Worm (Caenorhabditis elegans) whole organism, mixed stage, embryonic: ENCODE results near the gene C05C12.1.
"Not testable (repeated sequence)": the region's sequence is repeated elsewhere in the genome, so short reads cannot be mapped to it uniquely, and the experiment has no call there.

Experiments
- M03D4.4 ChIP-seq: sonication (generic microtip); optimal IDR thresholded peaks from 2 replicates; lab custom pipeline; 2017; ENCODE audit warnings: mild to moderate bottlenecking, missing genetic modification characterization, missing compliant biosample characterization
- bed-3 ChIP-seq: fragments of 200-800 bp; sonication (Bioruptor generic); optimal IDR thresholded peaks from 3 replicates; lab custom pipeline; 2018; ENCODE audit warnings: mild to moderate bottlenecking, missing genetic modification characterization, moderate library complexity, missing compliant biosample characterization
- ceh-39 ChIP-seq: fragments of 150-350 bp; optimal IDR thresholded peaks from 2 replicates; lab custom pipeline; 2014; ENCODE audit warnings: missing biosample characterization, missing genetic modification characterization
- ceh-43 ChIP-seq: fragments of 200-800 bp; sonication (Bioruptor generic); optimal IDR thresholded peaks from 2 replicates; lab custom pipeline; 2018; ENCODE audit warnings: mild to moderate bottlenecking, missing genetic modification characterization, moderate library complexity, missing compliant biosample characterization
- ceh-83 ChIP-seq: fragments of 200-800 bp; sonication (Bioruptor generic); optimal IDR thresholded peaks from 2 replicates; lab custom pipeline; 2018; ENCODE audit warnings: mild to moderate bottlenecking, missing genetic modification characterization, missing compliant biosample characterization
- cnd-1 ChIP-seq: fragments of 200-800 bp; sonication (Bioruptor generic); optimal IDR thresholded peaks from 2 replicates; lab custom pipeline; 2018; ENCODE audit warnings: mild to moderate bottlenecking, missing genetic modification characterization, missing compliant biosample characterization
- drap-1 ChIP-seq: fragments of 200-800 bp; sonication (Bioruptor generic); optimal IDR thresholded peaks from 3 replicates; lab custom pipeline; 2018; ENCODE audit warnings: mild to moderate bottlenecking, missing genetic modification characterization, missing compliant biosample characterization
- elt-1 ChIP-seq: sonication (generic microtip); optimal IDR thresholded peaks from 2 replicates; lab custom pipeline; 2017; ENCODE audit warnings: missing genetic modification characterization, mild to moderate bottlenecking, missing compliant biosample characterization, antibody characterized with exemption, moderate library complexity, borderline replicate concordance; ENCODE audit not compliant: insufficient read depth
- elt-3 ChIP-seq: fragments of 150-350 bp; optimal IDR thresholded peaks from 2 replicates; lab custom pipeline; 2014; ENCODE audit warnings: missing biosample characterization, missing genetic modification characterization
- flh-1 ChIP-seq: fragments of 200-800 bp; sonication (Bioruptor generic); optimal IDR thresholded peaks from 2 replicates; lab custom pipeline; 2018; ENCODE audit warnings: mild to moderate bottlenecking, missing genetic modification characterization, moderate library complexity, missing compliant biosample characterization
- ham-2 ChIP-seq: fragments of 200-800 bp; sonication (Bioruptor generic); optimal IDR thresholded peaks from 2 replicates; lab custom pipeline; 2018; ENCODE audit warnings: mild to moderate bottlenecking, missing genetic modification characterization, missing compliant biosample characterization
- hlh-1 ChIP-seq: fragments of 150-350 bp; optimal IDR thresholded peaks from 2 replicates; lab custom pipeline; 2014; ENCODE audit warnings: missing biosample characterization, missing genetic modification reagents, missing genetic modification characterization
- lin-32 ChIP-seq: fragments of 200-800 bp; sonication (Bioruptor generic); optimal IDR thresholded peaks from 2 replicates; lab custom pipeline; 2018; ENCODE audit warnings: mild to moderate bottlenecking, missing genetic modification characterization, missing compliant biosample characterization
- lsy-2 ChIP-seq: fragments of 150-350 bp; optimal IDR thresholded peaks from 2 replicates; lab custom pipeline; 2014; ENCODE audit warnings: missing biosample characterization, missing genetic modification characterization
- mep-1 ChIP-seq: fragments of 150-350 bp; optimal IDR thresholded peaks from 2 replicates; lab custom pipeline; 2017; ENCODE audit warnings: missing biosample characterization, missing genetic modification reagents, missing genetic modification characterization, inconsistent platforms
- nhr-12 ChIP-seq: fragments of 150-350 bp; optimal IDR thresholded peaks from 2 replicates; lab custom pipeline; 2014; ENCODE audit warnings: missing biosample characterization, missing genetic modification characterization
- nhr-237 ChIP-seq: fragments of 150-350 bp; optimal IDR thresholded peaks from 2 replicates; lab custom pipeline; 2014; ENCODE audit warnings: missing biosample characterization, missing genetic modification characterization
- nhr-28 ChIP-seq: fragments of 150-350 bp; optimal IDR thresholded peaks from 2 replicates; lab custom pipeline; 2014; ENCODE audit warnings: missing biosample characterization, missing genetic modification characterization
- nhr-76 ChIP-seq: sonication (generic microtip); optimal IDR thresholded peaks from 2 replicates; lab custom pipeline; 2017; ENCODE audit warnings: missing biosample characterization, missing genetic modification characterization
- pha-4 ChIP-seq: fragments of 150-350 bp; optimal IDR thresholded peaks from 2 replicates; lab custom pipeline; 2018; ENCODE audit warnings: missing biosample characterization, missing genetic modification reagents, missing genetic modification characterization
- sem-2 ChIP-seq: fragments of 200-800 bp; sonication (Bioruptor generic); optimal IDR thresholded peaks from 2 replicates; lab custom pipeline; 2018; ENCODE audit warnings: mild to moderate bottlenecking, missing genetic modification characterization, missing compliant biosample characterization
- snpc-4 ChIP-seq: fragments of 150-350 bp; optimal IDR thresholded peaks from 2 replicates; lab custom pipeline; 2014; ENCODE audit warnings: missing biosample characterization, missing genetic modification characterization
- tbx-8 ChIP-seq: fragments of 200-800 bp; sonication (Bioruptor generic); optimal IDR thresholded peaks from 2 replicates; lab custom pipeline; 2018; ENCODE audit warnings: mild to moderate bottlenecking, missing genetic modification characterization, moderate library complexity, missing compliant biosample characterization
- unc-120 ChIP-seq: sonication (generic microtip); optimal IDR thresholded peaks from 2 replicates; lab custom pipeline; 2017; ENCODE audit warnings: missing genetic modification characterization, missing compliant biosample characterization; ENCODE audit not compliant: poor library complexity, severe bottlenecking
- unc-39 ChIP-seq: fragments of 150-350 bp; optimal IDR thresholded peaks from 2 replicates; lab custom pipeline; 2014; ENCODE audit warnings: missing biosample characterization, missing genetic modification characterization
- unc-62 ChIP-seq: fragments of 150-350 bp; optimal IDR thresholded peaks from 2 replicates; lab custom pipeline; 2014; ENCODE audit warnings: missing biosample characterization, missing genetic modification reagents, missing genetic modification characterization
- zip-8 ChIP-seq: fragments of 150-350 bp; optimal IDR thresholded peaks from 2 replicates; lab custom pipeline; 2014; ENCODE audit warnings: missing biosample characterization, missing genetic modification characterization
- ztf-11 ChIP-seq: fragments of 150-350 bp; optimal IDR thresholded peaks from 2 replicates; lab custom pipeline; 2014; ENCODE audit warnings: missing biosample characterization, missing genetic modification characterization

C05C12.1 gene

DNA sequence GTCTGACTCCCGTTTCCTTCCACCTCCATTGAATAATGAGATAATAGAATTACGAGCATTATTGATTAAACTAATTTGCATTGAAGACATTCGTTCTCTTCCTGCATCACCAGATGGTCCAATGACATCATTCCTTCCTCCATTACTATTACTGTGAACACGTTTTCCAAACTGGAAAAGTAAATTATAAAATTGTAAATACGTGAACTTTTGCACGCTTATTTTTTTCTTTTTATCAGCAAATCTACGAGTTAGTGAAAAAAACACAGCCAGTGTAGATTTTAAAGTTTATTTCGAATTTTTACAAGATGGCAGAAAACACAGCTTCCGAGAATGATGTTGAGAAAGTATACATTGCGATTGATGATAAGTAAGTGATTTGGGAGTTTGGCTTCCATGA lies at the start of gene C05C12.1:
C05C12.1 (plus strand) TSS at position 301 of the 400 bp plus-strand sequence.
- TF ChIP-seq unc-120, nhr-237, nhr-28 (tag; lab: Kevin White, UChicago): not testable (repeated sequence)

DNA sequence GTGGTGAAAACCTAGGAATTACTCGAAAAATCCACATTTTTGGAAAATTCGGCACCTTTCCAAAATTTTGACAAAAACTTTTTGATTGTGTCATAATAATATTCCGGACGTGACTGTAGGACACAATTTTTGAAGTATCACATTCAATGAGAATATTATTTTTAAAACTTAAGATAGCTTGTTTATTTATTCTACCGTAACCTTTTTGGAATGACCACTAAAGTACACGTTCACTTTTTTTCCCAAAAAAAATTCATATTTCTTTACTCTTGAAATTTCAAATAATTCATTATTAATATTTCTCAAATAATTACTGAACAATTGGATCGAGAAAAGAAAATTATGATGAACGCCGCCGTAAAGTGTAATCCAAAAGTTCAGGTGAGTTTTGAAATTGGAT lies 46.6 kb upstream of the C05C12.1 start, which contains the start of gene R07H5.9:
R07H5.9 (plus strand) TSS at position 301 of the 400 bp plus-strand sequence.
- TF ChIP-seq ztf-11, result no peak
- no peak for TF ChIP-seq hlh-1
- no peak for TF ChIP-seq M03D4.4 (tag; lab: Kevin White, UChicago)
- TF ChIP-seq unc-39 (tag; lab: Kevin White, UChicago), result no peak
- no peak for TF ChIP-seq lsy-2
- TF ChIP-seq tbx-8 (GFP tag; lab: Kevin White, UChicago), result no peak
- no peak for TF ChIP-seq flh-1
- no peak for TF ChIP-seq drap-1
- TF ChIP-seq unc-120 (tag; lab: Kevin White, UChicago), result no peak
- TF ChIP-seq nhr-28 (tag; lab: Kevin White, UChicago), result no peak
- no peak for TF ChIP-seq bed-3 (GFP tag; lab: Kevin White, UChicago)
- no peak for TF ChIP-seq nhr-12 (tag; lab: Kevin White, UChicago)
- TF ChIP-seq, all 35 proteins: peak for 0

DNA sequence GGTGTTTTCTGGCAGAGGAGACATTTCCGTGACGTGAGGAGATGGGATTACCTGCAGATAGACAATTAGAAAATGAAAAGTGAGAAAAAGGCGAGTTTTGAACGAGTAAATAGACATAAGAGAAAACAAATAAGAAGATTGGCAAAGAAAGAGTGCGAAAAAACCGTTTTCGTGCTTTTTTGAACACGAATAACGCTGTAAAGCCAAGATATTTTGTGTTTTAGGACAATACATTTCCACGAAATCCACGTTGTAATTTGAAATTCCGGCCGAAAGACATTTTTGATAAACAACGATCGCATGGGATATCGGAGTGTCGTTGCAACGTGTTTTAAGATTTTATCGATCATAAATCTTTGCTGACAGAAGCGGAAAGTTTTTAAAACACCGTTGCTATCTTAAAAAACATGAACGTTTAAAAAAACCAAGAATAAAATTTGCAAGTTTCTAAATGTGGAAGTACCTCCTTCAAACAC lies 43.0 kb upstream of the C05C12.1 start, which contains the start of gene adk-1:
adk-1 (minus strand) TSS at position 51 of the 476 bp plus-strand sequence.
- TF ChIP-seq mep-1, result no peak
- no peak for TF ChIP-seq drap-1
- no peak for TF ChIP-seq ceh-83 (GFP tag; lab: Kevin White, UChicago)
- no peak for TF ChIP-seq unc-120 (tag; lab: Kevin White, UChicago)
- TF ChIP-seq M03D4.4 (tag; lab: Kevin White, UChicago), result no peak
- TF ChIP-seq snpc-4 (tag; lab: Kevin White, UChicago), result no peak
- no peak for TF ChIP-seq nhr-76 (tag; lab: Kevin White, UChicago)
- no peak for TF ChIP-seq ceh-43
- TF ChIP-seq sem-2 (GFP tag; lab: Kevin White, UChicago), result no peak
- TF ChIP-seq cnd-1 (tag; lab: Kevin White, UChicago), result no peak
- TF ChIP-seq lin-32, result no peak
- TF ChIP-seq elt-1 (tag; lab: Kevin White, UChicago), result no peak

DNA sequence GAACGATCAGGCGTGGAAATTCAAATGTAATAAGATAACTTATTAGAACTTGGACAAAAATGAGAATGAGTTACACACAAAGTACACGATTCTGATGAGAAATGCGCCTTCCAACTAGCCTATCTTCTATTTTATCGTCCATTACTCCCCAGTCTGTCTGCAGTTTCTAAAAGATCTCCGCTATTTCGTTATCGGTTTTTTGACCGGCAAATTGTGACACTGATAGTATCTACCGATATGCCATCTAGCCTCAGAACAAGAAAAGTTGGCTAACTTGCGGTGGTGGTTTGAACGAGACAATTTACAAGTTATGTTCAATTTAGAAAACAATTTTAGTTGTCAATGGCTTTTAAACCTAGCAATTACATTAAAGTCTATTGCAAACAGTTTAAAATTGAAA lies 42.2 kb upstream of the C05C12.1 start:
- TF ChIP-seq mep-1 (no peak), ham-2 (peak; percentile 84), elt-1 (tag; lab: Kevin White, UChicago) (peak; percentile 94), nhr-76 (tag; lab: Kevin White, UChicago) (no peak)

DNA sequence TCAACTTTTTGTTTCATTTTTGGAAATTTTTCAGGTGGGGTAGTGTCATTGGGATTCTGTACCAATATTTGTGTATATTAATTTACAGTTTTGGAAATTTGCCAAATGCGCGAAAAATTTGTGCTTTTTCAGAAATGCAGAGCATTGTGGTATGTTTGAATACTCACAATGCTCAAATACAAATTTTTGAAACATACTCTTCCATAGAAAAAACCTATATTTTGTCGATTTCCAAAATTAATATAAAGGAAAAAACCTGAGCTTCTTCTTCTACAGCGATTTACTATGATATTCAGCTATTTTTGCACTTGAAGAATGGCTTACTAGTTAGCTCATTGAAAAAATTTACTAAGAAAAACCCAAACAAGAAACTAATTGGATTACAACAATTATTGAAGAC lies 40.8 kb upstream of the C05C12.1 start:
- TF ChIP-seq nhr-76 (tag; lab: Kevin White, UChicago) (no peak), unc-120 (tag; lab: Kevin White, UChicago) (no peak), lsy-2 (no peak)

DNA sequence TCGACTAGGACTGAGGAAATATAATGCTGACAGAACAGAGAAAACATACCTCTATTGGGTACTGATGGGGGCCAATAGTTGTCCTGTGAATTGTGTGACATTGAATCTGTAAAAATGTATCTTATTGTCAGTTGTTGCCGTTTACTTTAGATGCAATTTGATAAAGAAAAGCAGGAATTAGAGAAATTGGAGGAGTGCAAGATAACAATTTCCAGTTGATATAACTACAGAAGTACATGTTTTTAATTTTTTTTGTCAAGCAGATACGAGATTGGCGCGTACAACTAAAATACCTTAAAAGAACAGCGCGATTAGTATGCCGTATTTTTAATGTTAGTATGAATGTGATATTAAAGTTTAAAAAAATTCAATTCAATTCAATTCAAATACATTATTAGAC lies 35.8 kb upstream of the C05C12.1 start, which contains the start of gene zip-6:
zip-6 (minus strand) TSS at position 101 of the 400 bp plus-strand sequence.
- no peak for TF ChIP-seq snpc-4 (tag; lab: Kevin White, UChicago)
- no peak for TF ChIP-seq zip-8
- TF ChIP-seq unc-62, result no peak
- TF ChIP-seq unc-39 (tag; lab: Kevin White, UChicago), result no peak
- no peak for TF ChIP-seq elt-3 (tag; lab: Kevin White, UChicago)
- TF ChIP-seq cnd-1 (tag; lab: Kevin White, UChicago), result no peak
- no peak for TF ChIP-seq bed-3 (GFP tag; lab: Kevin White, UChicago)
- no peak for TF ChIP-seq pha-4
- no peak for TF ChIP-seq nhr-12 (tag; lab: Kevin White, UChicago)
- no peak for TF ChIP-seq hlh-1
- no peak for TF ChIP-seq ham-2
- TF ChIP-seq nhr-237 (tag; lab: Kevin White, UChicago), result no peak
- no peak for TF ChIP-seq unc-120 (tag; lab: Kevin White, UChicago)
- TF ChIP-seq ceh-39 (tag; lab: Kevin White, UChicago), result no peak
- no peak for TF ChIP-seq lin-32
- TF ChIP-seq mep-1, result no peak
